Fruit fly (Drosophila melanogaster) whole organism, embryonic: ENCODE measurements around the gene CG13299.

Experiments used
- Aef1 ChIP-seq: fragments of 200-800 bp; sonication (Bioruptor generic); IDR thresholded peaks from 3 replicates; pipeline ENCODE4 v1.3.6; 2022; ENCODE audit warnings: missing biosample characterization, missing genetic modification characterization
- Asciz ChIP-seq: fragments of 200-800 bp; sonication (Bioruptor generic); optimal IDR thresholded peaks from 2 replicates; lab custom pipeline; 2017; ENCODE audit warnings: missing biosample characterization, mild to moderate bottlenecking, missing genetic modification characterization, missing genetic modification reagents
- CG10209 ChIP-seq: fragments of 200-800 bp; sonication (Bioruptor generic); optimal IDR thresholded peaks from 3 replicates; lab custom pipeline; 2017; ENCODE audit warnings: missing biosample characterization, mild to moderate bottlenecking, missing genetic modification characterization, missing genetic modification reagents
- CG10321 ChIP-seq: fragments of 200-800 bp; sonication (Bioruptor generic); IDR thresholded peaks from 2 replicates; pipeline ENCODE4 v1.3.6; 2022; ENCODE audit warnings: missing biosample characterization, missing genetic modification characterization
- CG10979 ChIP-seq: fragments of 200-800 bp; sonication (Bioruptor generic); optimal IDR thresholded peaks from 2 replicates; lab custom pipeline; 2018; ENCODE audit warnings: missing biosample characterization, mild to moderate bottlenecking, missing genetic modification characterization, moderate library complexity
- CG11247 ChIP-seq: fragments of 200-800 bp; sonication (Bioruptor generic); IDR thresholded peaks from 2 replicates; pipeline ENCODE4 v1.3.6; 2022; ENCODE audit warnings: missing biosample characterization, missing genetic modification characterization
- CG11560 ChIP-seq: fragments of 200-800 bp; sonication (Bioruptor generic); IDR thresholded peaks from 3 replicates; pipeline ENCODE4 v1.3.6; 2022; ENCODE audit warnings: missing biosample characterization, missing genetic modification characterization
- CG12659 ChIP-seq: fragments of 200-800 bp; sonication (Bioruptor generic); optimal IDR thresholded peaks from 3 replicates; lab custom pipeline; 2017; ENCODE audit warnings: mild to moderate bottlenecking, missing biosample characterization, missing genetic modification reagents, missing genetic modification characterization
- CG13424 ChIP-seq: fragments of 200-800 bp; sonication (Bioruptor generic); optimal IDR thresholded peaks from 2 replicates; lab custom pipeline; 2019; ENCODE audit warnings: missing biosample characterization, mild to moderate bottlenecking, missing genetic modification characterization, moderate library complexity
- CG14441 ChIP-seq: fragments of 200-800 bp; sonication (Bioruptor generic); IDR thresholded peaks from 2 replicates; pipeline ENCODE4 v1.3.6; 2022; ENCODE audit warnings: missing biosample characterization, missing genetic modification characterization
- CG15514 ChIP-seq: fragments of 200-800 bp; sonication (Bioruptor generic); optimal IDR thresholded peaks from 3 replicates; lab custom pipeline; 2017; ENCODE audit warnings: missing biosample characterization, missing genetic modification characterization, mild to moderate bottlenecking, moderate library complexity, missing genetic modification reagents
- CG15696 ChIP-seq: fragments of 200-800 bp; sonication (Bioruptor generic); optimal IDR thresholded peaks from 2 replicates; lab custom pipeline; 2019; ENCODE audit warnings: missing biosample characterization, mild to moderate bottlenecking, missing genetic modification characterization, moderate library complexity
- CG17912 ChIP-seq: fragments of 200-800 bp; sonication (Bioruptor generic); optimal IDR thresholded peaks from 2 replicates; lab custom pipeline; 2018; ENCODE audit warnings: missing biosample characterization, mild to moderate bottlenecking, missing genetic modification characterization
- CG2120 ChIP-seq: fragments of 200-800 bp; sonication (Bioruptor generic); optimal IDR thresholded peaks from 3 replicates; lab custom pipeline; 2016; ENCODE audit warnings: missing biosample characterization, missing genetic modification characterization
- CG2678 ChIP-seq: fragments of 200-800 bp; sonication (Bioruptor generic); optimal IDR thresholded peaks from 3 replicates; lab custom pipeline; 2019; ENCODE audit warnings: missing biosample characterization, mild to moderate bottlenecking, missing genetic modification characterization, moderate library complexity
- CG2889 ChIP-seq: fragments of 200-800 bp; sonication (Bioruptor generic); IDR thresholded peaks from 3 replicates; pipeline ENCODE4 v1.3.6; 2022; ENCODE audit warnings: missing biosample characterization, missing genetic modification characterization
- CG31441 ChIP-seq: fragments of 200-800 bp; sonication (Bioruptor generic); IDR thresholded peaks from 2 replicates; pipeline ENCODE4 v1.3.6; 2022; ENCODE audit warnings: missing biosample characterization, missing genetic modification characterization
- CG3163 ChIP-seq: fragments of 200-800 bp; sonication (Bioruptor generic); optimal IDR thresholded peaks from 3 replicates; lab custom pipeline; 2016; ENCODE audit warnings: missing biosample characterization, missing genetic modification characterization
- CG4424 ChIP-seq: fragments of 200-800 bp; sonication (Bioruptor generic); optimal IDR thresholded peaks from 3 replicates; lab custom pipeline; 2016; ENCODE audit warnings: missing biosample characterization, missing genetic modification characterization
- CG4730 ChIP-seq: fragments of 200-800 bp; sonication (Bioruptor generic); IDR thresholded peaks from 2 replicates; pipeline ENCODE4 v1.3.6; 2022; ENCODE audit warnings: missing biosample characterization, missing genetic modification characterization
- CG4854 ChIP-seq: fragments of 200-800 bp; sonication (Bioruptor generic); optimal IDR thresholded peaks from 2 replicates; lab custom pipeline; 2016; ENCODE audit warnings: missing biosample characterization, missing genetic modification characterization, inconsistent platforms
- CG7357 ChIP-seq: fragments of 200-800 bp; sonication (Bioruptor generic); IDR thresholded peaks from 3 replicates; pipeline ENCODE4 v1.3.6; 2022; ENCODE audit warnings: missing biosample characterization, missing genetic modification characterization
- CG8765 ChIP-seq: fragments of 200-800 bp; sonication (Bioruptor generic); IDR thresholded peaks from 2 replicates; pipeline ENCODE4 v1.3.6; 2022; ENCODE audit warnings: missing biosample characterization, missing genetic modification characterization
- Chrac-16 ChIP-seq: fragments of 200-800 bp; sonication (Bioruptor generic); optimal IDR thresholded peaks from 3 replicates; lab custom pipeline; 2016; ENCODE audit warnings: missing biosample characterization, missing genetic modification characterization
- Dbx ChIP-seq: fragments of 200-800 bp; sonication (Bioruptor generic); IDR thresholded peaks from 3 replicates; pipeline ENCODE4 v1.3.6; 2022; ENCODE audit warnings: missing biosample characterization, missing genetic modification characterization
- Ets65A ChIP-seq: fragments of 200-800 bp; sonication (Bioruptor generic); peaks from one replicate; lab custom pipeline; 2016; ENCODE audit warnings: missing biosample characterization, missing genetic modification characterization
- Gug ChIP-seq: fragments of 200-800 bp; sonication (Bioruptor generic); IDR thresholded peaks from 4 replicates; pipeline ENCODE4 v1.3.6; 2022; ENCODE audit warnings: missing biosample characterization, missing genetic modification characterization
- H2.0 ChIP-seq: fragments of 200-800 bp; sonication (Bioruptor generic); IDR thresholded peaks from 2 replicates; pipeline ENCODE4 v1.3.6; 2022; ENCODE audit warnings: missing biosample characterization, missing genetic modification characterization
- HLH3B ChIP-seq: fragments of 200-800 bp; sonication (Bioruptor generic); IDR thresholded peaks from 2 replicates; pipeline ENCODE4 v1.3.6; 2022; ENCODE audit warnings: missing biosample characterization, missing genetic modification characterization
- Hsf ChIP-seq: fragments of 200-800 bp; sonication (Bioruptor generic); optimal IDR thresholded peaks from 3 replicates; lab custom pipeline; 2016; ENCODE audit warnings: missing biosample characterization, missing genetic modification characterization
- Mad ChIP-seq: fragments of 200-800 bp; sonication (Bioruptor generic); optimal IDR thresholded peaks from 2 replicates; lab custom pipeline; 2016; ENCODE audit warnings: missing biosample characterization, missing genetic modification characterization
- Med ChIP-seq: fragments of 200-800 bp; sonication (Bioruptor generic); peaks from one replicate; lab custom pipeline; 2016; ENCODE audit warnings: missing biosample characterization, missing genetic modification characterization, mild to moderate bottlenecking, inconsistent platforms, moderate library complexity
- ato ChIP-seq: fragments of 200-800 bp; sonication (Bioruptor generic); IDR thresholded peaks from 2 replicates; pipeline ENCODE4 v1.3.6; 2022; ENCODE audit warnings: missing biosample characterization, missing genetic modification characterization; ENCODE audit not compliant: partially characterized antibody
- disco-r ChIP-seq: fragments of 200-800 bp; sonication (Bioruptor generic); optimal IDR thresholded peaks from 2 replicates; lab custom pipeline; 2016; ENCODE audit warnings: missing biosample characterization, missing genetic modification characterization
- esg ChIP-seq: fragments of 200-800 bp; sonication (Bioruptor generic); conservative IDR thresholded peaks from 2 replicates; pipeline ENCODE4 v1.3.6; 2022; ENCODE audit warnings: missing biosample characterization, missing genetic modification characterization
- ind ChIP-seq: fragments of 200-800 bp; sonication (Bioruptor generic); optimal IDR thresholded peaks from 3 replicates; lab custom pipeline; 2016; ENCODE audit warnings: missing biosample characterization, missing genetic modification characterization
- kni ChIP-seq: fragments of 200-800 bp; sonication (Bioruptor generic); optimal IDR thresholded peaks from 3 replicates; lab custom pipeline; 2017; ENCODE audit warnings: mild to moderate bottlenecking, missing biosample characterization, missing genetic modification reagents, missing genetic modification characterization
- knrl ChIP-seq: fragments of 200-800 bp; sonication (Bioruptor generic); IDR thresholded peaks from 3 replicates; pipeline ENCODE4 v1.3.6; 2022; ENCODE audit warnings: missing biosample characterization, missing genetic modification characterization; ENCODE audit not compliant: partially characterized antibody
- mam ChIP-seq: fragments of 200-800 bp; sonication (Bioruptor generic); optimal IDR thresholded peaks from 3 replicates; lab custom pipeline; 2016; ENCODE audit warnings: missing biosample characterization, missing genetic modification characterization
- nerfin-1 ChIP-seq: fragments of 200-800 bp; sonication (Bioruptor generic); optimal IDR thresholded peaks from 3 replicates; lab custom pipeline; 2019; ENCODE audit warnings: missing biosample characterization, mild to moderate bottlenecking, missing genetic modification characterization, moderate library complexity
- oc ChIP-seq: fragments of 200-800 bp; sonication (Bioruptor generic); optimal IDR thresholded peaks from 2 replicates; lab custom pipeline; 2018; ENCODE audit warnings: missing biosample characterization, mild to moderate bottlenecking, missing genetic modification characterization, moderate library complexity
- rib ChIP-seq: fragments of 200-800 bp; sonication (Bioruptor generic); IDR thresholded peaks from 2 replicates; pipeline ENCODE4 v1.3.6; 2022; ENCODE audit warnings: missing biosample characterization, missing genetic modification characterization
- scrt ChIP-seq: fragments of 200-800 bp; sonication (Bioruptor generic); optimal IDR thresholded peaks from 2 replicates; lab custom pipeline; 2018; ENCODE audit warnings: missing biosample characterization, mild to moderate bottlenecking, missing genetic modification characterization, moderate library complexity
- sd ChIP-seq: fragments of 200-800 bp; sonication (Bioruptor generic); optimal IDR thresholded peaks from 3 replicates; lab custom pipeline; 2018; ENCODE audit warnings: missing biosample characterization, mild to moderate bottlenecking, missing genetic modification characterization, moderate library complexity
- ssp ChIP-seq: fragments of 200-800 bp; sonication (Bioruptor generic); IDR thresholded peaks from 2 replicates; pipeline ENCODE4 v1.3.6; 2022; ENCODE audit warnings: missing biosample characterization, missing genetic modification characterization
- tin ChIP-seq: fragments of 200-800 bp; sonication (Bioruptor generic); optimal IDR thresholded peaks from 3 replicates; lab custom pipeline; 2016; ENCODE audit warnings: missing biosample characterization, missing genetic modification characterization
- twi ChIP-seq: fragments of 200-800 bp; optimal IDR thresholded peaks from 2 replicates; lab custom pipeline; 2019; ENCODE audit warnings: missing biosample characterization, mild to moderate bottlenecking, missing genetic modification characterization, moderate library complexity
- unpg ChIP-seq: fragments of 200-800 bp; sonication (Bioruptor generic); optimal IDR thresholded peaks from 3 replicates; lab custom pipeline; 2018; ENCODE audit warnings: missing biosample characterization, mild to moderate bottlenecking, missing genetic modification characterization, moderate library complexity

Gene CG13299

dm6 chr3L:6263896-6264841 lies 32.0 kb upstream of the CG13299 start:
- TF ChIP-seq CG2120 (GFP tag; lab: Kevin White, UChicago) (peak; percentile 52), CG15514 (peak; percentile 1), CG11247 (GFP tag; lab: Robert Waterston, UW) (peak; percentile 76), CG14441 (GFP tag; lab: Robert Waterston, UW) (peak; percentile 57; the same call in 1 of the 2 replicates), Chrac-16 (peak; percentile 61), CG2889 (GFP tag; lab: Robert Waterston, UW) (no peak), scrt (peak; percentile 13), tin (peak; percentile 42), CG31441 (0 out of 2 replicates have a peak, but pooled peaks have one; percentile 15), esg (GFP tag; lab: Robert Waterston, UW) (no peak), CG10209 (peak; percentile 41), Gug (GFP tag; lab: Robert Waterston, UW) (0 out of 4 replicates have a peak, but pooled peaks have one; percentile 21), CG10321 (GFP tag; lab: Robert Waterston, UW) (no peak), mam (GFP tag; lab: Kevin White, UChicago) (peak; percentile 30), unpg (GFP tag; lab: Kevin White, UChicago) (peak; percentile 41), Aef1 (peak; percentile 35; the same call in 1 of the 3 replicates), kni (GFP tag; lab: Kevin White, UChicago) (no peak), CG2678 (peak; percentile 23), Asciz (GFP tag; lab: Kevin White, UChicago) (no peak), CG17912 (GFP tag; lab: Kevin White, UChicago) (peak; percentile 5), Hsf (GFP tag; lab: Kevin White, UChicago) (peak; percentile 66), ind (GFP tag; lab: Kevin White, UChicago) (peak; percentile 43), CG4424 (peak; percentile 21), Dbx (GFP tag; lab: Robert Waterston, UW) (peak; percentile 67; the same call in 1 of the 3 replicates), Med (GFP tag; lab: Kevin White, UChicago) (peak; percentile 92), sd (tag; lab: Kevin White, UChicago) (peak; percentile 28), ssp (GFP tag; lab: Robert Waterston, UW) (0 out of 2 replicates have a peak, but pooled peaks have one; percentile 12), CG11560 (no peak), CG4730 (peak; percentile 38), H2.0 (GFP tag; lab: Robert Waterston, UW) (0 out of 2 replicates have a peak, but pooled peaks have one; percentile 20), oc (no peak), CG3163 (GFP tag; lab: Kevin White, UChicago) (peak; percentile 25), nerfin-1 (tag; lab: Kevin White, UChicago) (no peak), Ets65A (peak; percentile 97), twi (tag; lab: Kevin White, UChicago) (peak; percentile 16), CG13424 (peak; percentile 51), CG8765 (GFP tag; lab: Robert Waterston, UW) (0 out of 2 replicates have a peak, but pooled peaks have one; percentile 27), disco-r (peak; percentile 43), CG15696 (tag; lab: Kevin White, UChicago) (peak; percentile 69), ato (GFP tag; lab: Robert Waterston, UW) (no peak), CG10979 (tag; lab: Kevin White, UChicago) (peak; percentile 78), Mad (GFP tag; lab: Kevin White, UChicago) (peak; percentile 50), HLH3B (0 out of 2 replicates have a peak, but pooled peaks have one; percentile 14), CG7357 (GFP tag; lab: Robert Waterston, UW) (0 out of 3 replicates have a peak, but pooled peaks have one; percentile 37), knrl (GFP tag; lab: Robert Waterston, UW) (peak; percentile 54; the same call in 1 of the 3 replicates), CG12659 (GFP tag; lab: Kevin White, UChicago) (peak; percentile 18), CG4854 (peak; percentile 56), rib (GFP tag; lab: Robert Waterston, UW) (peak; percentile 49; the same call in 1 of the 2 replicates)
